Fruit fly (Drosophila melanogaster): ENCODE results near the gene Cp36.

DNA sequence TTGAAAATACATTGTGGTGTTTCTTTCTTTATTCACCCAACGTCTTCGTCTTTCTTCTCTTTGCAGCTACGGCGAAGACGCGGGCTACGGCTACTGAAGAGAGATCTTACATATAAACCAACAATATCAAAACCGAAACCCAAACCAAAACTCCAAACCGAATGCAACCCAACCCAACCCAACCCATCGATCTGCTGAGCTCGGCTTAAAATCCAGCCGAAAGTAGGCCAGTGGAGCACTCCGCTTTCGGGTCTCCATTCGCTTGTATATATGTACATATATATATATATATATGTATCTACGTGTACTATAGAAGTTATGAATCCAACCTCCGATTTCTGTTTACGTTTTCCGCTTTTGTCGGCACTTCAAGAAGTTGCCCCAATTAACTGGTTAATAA lies 3.5 kb upstream of the Cp36 start:
- TF ChIP-seq psq (optimal IDR thresholded peaks at IDR 0.05) (no peak), Myc (optimal IDR thresholded peaks at IDR 0.05) (no peak), insv (optimal IDR thresholded peaks at IDR 0.05) (no peak), ttk (optimal IDR thresholded peaks at IDR 0.05) (no peak)

Measured in Kc167 (cell line).